Fruit fly (Drosophila melanogaster) Kc167 (cell line): ENCODE results near the gene swa.

ENCODE experiments used
- Myc ChIP-seq: fragments of >200 bp; optimal IDR thresholded peaks from 2 replicates; lab custom pipeline; 2017; ENCODE audit warnings: missing external identifiers
- Sin3A ChIP-seq: fragments of >200 bp; optimal IDR thresholded peaks from 2 replicates; lab custom pipeline; 2018; ENCODE audit warnings: missing external identifiers
- h ChIP-seq: fragments of >200 bp; optimal IDR thresholded peaks from 3 replicates; lab custom pipeline; 2018; ENCODE audit warnings: missing external identifiers
- insv ChIP-seq: fragments of >200 bp; optimal IDR thresholded peaks from 3 replicates; lab custom pipeline; 2018; ENCODE audit warnings: missing external identifiers
- psq ChIP-seq: fragments of >200 bp; optimal IDR thresholded peaks from 2 replicates; lab custom pipeline; 2017; ENCODE audit warnings: missing external identifiers
- ttk ChIP-seq: sonication (Bioruptor generic); optimal IDR thresholded peaks from 2 replicates; lab custom pipeline; 2017; ENCODE audit warnings: missing external identifiers

The swa gene

dm6 chrX:6353613-6353986 is 11.9 kb downstream of the swa start:
- TF ChIP-seq psq (lab: Kevin White, UChicago) (no peak), Myc (lab: Kevin White, UChicago) (no peak), insv (lab: Kevin White, UChicago) (no peak)

dm6 chrX:6352769-6353612 is 12.5 kb downstream of the swa start:
- TF ChIP-seq h (lab: Kevin White, UChicago), result no peak
- no peak for TF ChIP-seq Myc (lab: Kevin White, UChicago)
- no peak for TF ChIP-seq insv (lab: Kevin White, UChicago)
- no peak for TF ChIP-seq Sin3A (lab: Kevin White, UChicago)
- no peak for TF ChIP-seq psq (lab: Kevin White, UChicago)
- TF ChIP-seq ttk (lab: Kevin White, UChicago), result no peak

dm6 chrX:6351917-6352768 is 13.4 kb downstream of the swa start:
- TF ChIP-seq ttk (lab: Kevin White, UChicago) (no peak), insv (lab: Kevin White, UChicago) (no peak), h (lab: Kevin White, UChicago) (no peak), Myc (lab: Kevin White, UChicago) (no peak), Sin3A (lab: Kevin White, UChicago) (no peak), psq (lab: Kevin White, UChicago) (no peak)

dm6 chrX:6350213-6350679 is 15.3 kb downstream of the swa start, which contains the start of the genes ND-B16.6 and kdn:
ND-B16.6 (minus strand) TSS chrX:6350401.
kdn (plus strand) TSS chrX:6350629.
- TF ChIP-seq ttk (lab: Kevin White, UChicago) (no peak), Sin3A (lab: Kevin White, UChicago) (no peak), Myc (lab: Kevin White, UChicago) (no peak), h (lab: Kevin White, UChicago) (no peak), insv (lab: Kevin White, UChicago) (no peak), psq (lab: Kevin White, UChicago) (no peak)

dm6 chrX:6349231-6349630 is 16.3 kb downstream of the swa start:
- TF ChIP-seq ttk (lab: Kevin White, UChicago), result no peak
- TF ChIP-seq Sin3A (lab: Kevin White, UChicago), result no peak
- TF ChIP-seq Myc (lab: Kevin White, UChicago), result no peak
- no peak for TF ChIP-seq insv (lab: Kevin White, UChicago)
- TF ChIP-seq h (lab: Kevin White, UChicago), result no peak
- no peak for TF ChIP-seq psq (lab: Kevin White, UChicago)

DNA sequence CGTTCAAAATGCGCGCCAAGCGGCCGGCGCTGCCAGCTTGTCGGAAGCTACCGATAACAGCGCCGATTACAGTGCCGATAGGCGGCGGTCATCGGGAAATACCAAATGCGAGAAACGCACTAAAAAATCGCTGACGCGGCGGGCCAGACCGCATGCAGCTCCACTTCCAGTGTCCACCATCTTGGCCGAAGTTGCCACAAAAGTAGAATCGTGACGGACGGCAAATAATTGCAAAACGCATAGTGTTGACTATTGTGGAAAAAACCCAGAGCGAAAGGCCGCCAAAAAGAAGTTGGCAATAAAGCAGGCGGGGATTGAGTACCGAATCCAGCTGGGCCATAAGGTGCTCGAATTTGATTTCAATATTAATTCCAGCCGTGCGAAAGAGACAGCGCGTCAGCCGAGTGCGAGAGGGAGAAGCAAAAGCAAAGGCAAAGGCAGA is 18.6 kb downstream of the swa start, which contains the start of gene CG3847:
Gene CG3847, plus strand, starts transcription at position 178 of the 442 bp plus-strand sequence.
- TF ChIP-seq Sin3A (lab: Kevin White, UChicago), result no peak
- no peak for TF ChIP-seq h (lab: Kevin White, UChicago)
- no peak for TF ChIP-seq psq (lab: Kevin White, UChicago)
- TF ChIP-seq Myc (lab: Kevin White, UChicago), result no peak
- TF ChIP-seq ttk (lab: Kevin White, UChicago), result no peak
- TF ChIP-seq insv (lab: Kevin White, UChicago), result no peak

DNA sequence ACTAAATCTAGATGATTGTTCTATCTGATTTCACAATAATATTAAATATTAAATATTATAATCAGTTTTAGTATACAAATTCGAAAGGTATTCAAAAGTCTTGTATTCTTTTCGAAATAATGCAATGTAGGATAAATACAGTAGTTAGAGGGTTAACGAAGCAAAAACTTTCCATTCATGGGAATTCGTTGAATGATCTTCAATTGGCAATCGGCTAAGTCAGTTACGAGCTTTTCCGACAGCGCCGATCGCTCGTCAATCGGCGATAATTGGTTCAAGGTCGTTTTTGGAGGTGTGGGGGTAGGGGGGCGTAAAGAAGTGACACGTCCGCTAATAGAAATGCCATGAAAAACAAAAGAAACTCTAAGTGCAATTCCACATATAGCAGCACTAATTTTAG is 19.4 kb downstream of the swa start:
- no peak for TF ChIP-seq ttk (lab: Kevin White, UChicago)
- TF ChIP-seq Myc (lab: Kevin White, UChicago), result no peak

- TF ChIP-seq h (lab: Kevin White, UChicago) (no peak), psq (lab: Kevin White, UChicago) (no peak), Myc (lab: Kevin White, UChicago) (no peak), insv (lab: Kevin White, UChicago) (no peak), Sin3A (lab: Kevin White, UChicago) (no peak)
Observed at dm6 chrX:6344538-6345074, 20.9 kb downstream of the swa start.

DNA sequence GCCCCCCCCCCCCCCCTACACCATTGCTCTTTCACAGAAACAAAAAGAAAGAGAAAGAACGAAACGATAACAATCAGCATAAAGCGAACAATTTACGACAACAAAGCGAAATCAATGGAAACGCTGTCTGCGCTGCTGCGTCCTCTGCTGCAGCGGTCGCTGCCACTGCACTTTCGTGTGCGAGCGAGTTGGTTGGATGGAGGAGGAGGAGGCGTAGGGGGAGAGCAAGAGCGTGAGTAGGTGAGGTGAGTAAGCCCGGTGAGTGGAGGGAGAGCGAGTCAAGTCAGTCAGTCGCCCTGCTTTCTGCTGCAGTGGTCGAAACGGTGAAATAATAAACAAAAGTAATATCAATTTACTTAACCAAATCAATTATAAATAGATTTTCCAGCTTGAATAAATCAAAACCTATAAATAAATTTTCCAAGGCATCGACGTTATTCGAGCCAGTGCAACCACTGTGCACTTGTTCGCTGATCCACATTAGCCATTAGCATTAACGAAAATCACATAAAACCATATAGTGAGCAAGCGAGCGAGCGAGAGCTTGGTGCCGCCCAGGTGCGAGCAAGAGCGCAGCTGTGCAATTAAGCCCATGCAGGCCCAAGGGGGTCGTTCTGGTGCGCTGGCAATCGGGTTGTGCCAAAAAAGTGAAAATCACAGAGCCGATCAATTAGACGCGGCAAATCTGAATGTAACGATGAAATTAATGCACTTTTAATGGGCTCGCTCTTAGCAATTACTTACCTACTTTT is 21.5 kb downstream of the swa start:
- TF ChIP-seq ttk (lab: Kevin White, UChicago) (no peak), psq (lab: Kevin White, UChicago) (no peak), Myc (lab: Kevin White, UChicago) (no peak), h (lab: Kevin White, UChicago) (no peak), Sin3A (lab: Kevin White, UChicago) (no peak), insv (lab: Kevin White, UChicago) (no peak)

dm6 chrX:6343323-6343722 is 22.2 kb downstream of the swa start:
- TF ChIP-seq Sin3A (lab: Kevin White, UChicago) (no peak), h (lab: Kevin White, UChicago) (no peak), psq (lab: Kevin White, UChicago) (no peak), Myc (lab: Kevin White, UChicago) (no peak), insv (lab: Kevin White, UChicago) (no peak), ttk (lab: Kevin White, UChicago) (no peak)
